Worm (Caenorhabditis elegans) whole organism, midembryonic: ENCODE data around the gene nop-1.

Experiments used
- T22C8.4 ChIP-seq: fragments of 200-800 bp; sonication (Bioruptor generic); IDR thresholded peaks from 2 replicates; pipeline ENCODE4 v1.3.6; 2022; ENCODE audit warnings: missing genetic modification characterization, missing compliant biosample characterization
- cog-1 ChIP-seq: sonication (generic microtip); optimal IDR thresholded peaks from 2 replicates; lab custom pipeline; 2016; ENCODE audit warnings: missing genetic modification characterization, missing compliant biosample characterization
- flt-1 ChIP-seq: fragments of 200-800 bp; sonication (Bioruptor generic); IDR thresholded peaks from 2 replicates; pipeline ENCODE4 v1.3.6; 2022; ENCODE audit warnings: missing genetic modification characterization, missing compliant biosample characterization
- klf-2 ChIP-seq: fragments of 200-800 bp; sonication (Bioruptor generic); conservative IDR thresholded peaks from 2 replicates; pipeline ENCODE4 v1.3.6; 2022; ENCODE audit warnings: missing genetic modification reagents, missing genetic modification characterization, missing compliant biosample characterization
- med-1 ChIP-seq: sonication (generic microtip); optimal IDR thresholded peaks from 2 replicates; lab custom pipeline; 2017; ENCODE audit warnings: missing genetic modification characterization, mild to moderate bottlenecking, missing compliant biosample characterization, antibody characterized with exemption, missing genetic modification reagents; ENCODE audit not compliant: insufficient read depth
- ref-1 ChIP-seq: fragments of 200-800 bp; sonication (Bioruptor generic); conservative IDR thresholded peaks from 2 replicates; pipeline ENCODE4 v1.3.6; 2022; ENCODE audit warnings: missing genetic modification reagents, missing genetic modification characterization, missing compliant biosample characterization
- tab-1 ChIP-seq: fragments of 200-800 bp; sonication (Bioruptor generic); IDR thresholded peaks from 2 replicates; pipeline ENCODE4 v1.3.6; 2022; ENCODE audit warnings: missing genetic modification characterization, missing compliant biosample characterization
- ztf-23 ChIP-seq: fragments of 200-800 bp; sonication (Bioruptor generic); IDR thresholded peaks from 2 replicates; pipeline ENCODE4 v1.3.6; 2022; ENCODE audit warnings: missing genetic modification reagents, missing genetic modification characterization, missing compliant biosample characterization
- ztf-29 ChIP-seq: fragments of 200-800 bp; sonication (Bioruptor generic); IDR thresholded peaks from 2 replicates; pipeline ENCODE4 v1.3.6; 2022; ENCODE audit warnings: missing genetic modification reagents, missing genetic modification characterization, missing compliant biosample characterization

The nop-1 gene

ce11 chrIII:5980274-5980918 lies 21.9 kb downstream of the nop-1 start:
- no peak for TF ChIP-seq flt-1 (GFP tag; lab: Robert Waterston, UW)
- TF ChIP-seq tab-1 (GFP tag; lab: Robert Waterston, UW) = no peak
- no peak for TF ChIP-seq klf-2 (GFP tag; lab: Robert Waterston, UW)
- TF ChIP-seq ztf-23 (GFP tag; lab: Robert Waterston, UW) = no peak
- no peak for TF ChIP-seq med-1 (GFP tag; lab: Kevin White, UChicago)
- TF ChIP-seq T22C8.4 (GFP tag; lab: Robert Waterston, UW) = no peak
- no peak for TF ChIP-seq cog-1 (tag; lab: Kevin White, UChicago)
- no peak for TF ChIP-seq ref-1 (GFP tag; lab: Robert Waterston, UW)

- TF ChIP-seq klf-2 (GFP tag; lab: Robert Waterston, UW) = no peak
- no peak for TF ChIP-seq T22C8.4 (GFP tag; lab: Robert Waterston, UW)
- no peak for TF ChIP-seq med-1 (GFP tag; lab: Kevin White, UChicago)
- no peak for TF ChIP-seq flt-1 (GFP tag; lab: Robert Waterston, UW)
- no peak for TF ChIP-seq cog-1 (tag; lab: Kevin White, UChicago)
- no peak for TF ChIP-seq ztf-23 (GFP tag; lab: Robert Waterston, UW)
- TF ChIP-seq ztf-29 (GFP tag; lab: Robert Waterston, UW) = no peak
- TF ChIP-seq tab-1 (GFP tag; lab: Robert Waterston, UW) = no peak
- no peak for TF ChIP-seq ref-1 (GFP tag; lab: Robert Waterston, UW)
Measured at ce11 chrIII:5981407-5981806, 22.9 kb downstream of the nop-1 start.

- TF ChIP-seq ztf-23 (GFP tag; lab: Robert Waterston, UW) (no peak), med-1 (GFP tag; lab: Kevin White, UChicago) (no peak), T22C8.4 (GFP tag; lab: Robert Waterston, UW) (no peak), klf-2 (GFP tag; lab: Robert Waterston, UW) (no peak), ref-1 (GFP tag; lab: Robert Waterston, UW) (no peak), tab-1 (GFP tag; lab: Robert Waterston, UW) (no peak), ztf-29 (GFP tag; lab: Robert Waterston, UW) (no peak), cog-1 (tag; lab: Kevin White, UChicago) (no peak), flt-1 (GFP tag; lab: Robert Waterston, UW) (no peak)
Measured at ce11 chrIII:5982026-5982425, 23.5 kb downstream of the nop-1 start, which contains the start of gene frm-2. TSS of gene frm-2 (minus strand) at chrIII:5982126.

ce11 chrIII:5982753-5983390 lies 24.4 kb downstream of the nop-1 start:
- TF ChIP-seq med-1 (GFP tag; lab: Kevin White, UChicago) (no peak), tab-1 (GFP tag; lab: Robert Waterston, UW) (no peak), ztf-23 (GFP tag; lab: Robert Waterston, UW) (no peak), cog-1 (tag; lab: Kevin White, UChicago) (no peak), ztf-29 (GFP tag; lab: Robert Waterston, UW) (no peak), T22C8.4 (GFP tag; lab: Robert Waterston, UW) (no peak), klf-2 (GFP tag; lab: Robert Waterston, UW) (no peak), flt-1 (GFP tag; lab: Robert Waterston, UW) (no peak), ref-1 (GFP tag; lab: Robert Waterston, UW) (no peak)

- TF ChIP-seq med-1 (GFP tag; lab: Kevin White, UChicago) = no peak
- no peak for TF ChIP-seq flt-1 (GFP tag; lab: Robert Waterston, UW)
- TF ChIP-seq klf-2 (GFP tag; lab: Robert Waterston, UW) = no peak
- TF ChIP-seq cog-1 (tag; lab: Kevin White, UChicago) = no peak
- TF ChIP-seq ztf-23 (GFP tag; lab: Robert Waterston, UW) = no peak
- no peak for TF ChIP-seq T22C8.4 (GFP tag; lab: Robert Waterston, UW)
- no peak for TF ChIP-seq ref-1 (GFP tag; lab: Robert Waterston, UW)
- no peak for TF ChIP-seq tab-1 (GFP tag; lab: Robert Waterston, UW)
Measured at ce11 chrIII:5985340-5985739, 26.8 kb downstream of the nop-1 start, which contains the start of gene T04C9.3. TSS of gene T04C9.3 (plus strand) at chrIII:5985640.

- TF ChIP-seq ref-1 (GFP tag; lab: Robert Waterston, UW) (no peak), flt-1 (GFP tag; lab: Robert Waterston, UW) (no peak), ztf-23 (GFP tag; lab: Robert Waterston, UW) (no peak)
Measured at ce11 chrIII:5988010-5988409, 29.5 kb downstream of the nop-1 start.

- TF ChIP-seq ztf-29 (GFP tag; lab: Robert Waterston, UW) (no peak), cog-1 (tag; lab: Kevin White, UChicago) (no peak)
Measured at ce11 chrIII:5988461-5988860, 29.9 kb downstream of the nop-1 start.

ce11 chrIII:5988991-5989726 lies 30.6 kb downstream of the nop-1 start:
- TF ChIP-seq T22C8.4 (GFP tag; lab: Robert Waterston, UW) (no peak), cog-1 (tag; lab: Kevin White, UChicago) (no peak), klf-2 (GFP tag; lab: Robert Waterston, UW) (no peak), flt-1 (GFP tag; lab: Robert Waterston, UW) (no peak), ref-1 (GFP tag; lab: Robert Waterston, UW) (no peak)

ce11 chrIII:5990090-5990489 lies 31.6 kb downstream of the nop-1 start:
- TF ChIP-seq tab-1 (GFP tag; lab: Robert Waterston, UW) (no peak), ztf-29 (GFP tag; lab: Robert Waterston, UW) (no peak), ref-1 (GFP tag; lab: Robert Waterston, UW) (no peak), T22C8.4 (GFP tag; lab: Robert Waterston, UW) (no peak), med-1 (GFP tag; lab: Kevin White, UChicago) (no peak), klf-2 (GFP tag; lab: Robert Waterston, UW) (no peak), flt-1 (GFP tag; lab: Robert Waterston, UW) (no peak), ztf-23 (GFP tag; lab: Robert Waterston, UW) (no peak), cog-1 (tag; lab: Kevin White, UChicago) (no peak)
